Worm (Caenorhabditis elegans): ENCODE data around the gene F13E9.19.
A peak's percentile ranks its signal among the peaks of the same experiment; 100 is the strongest.

The F13E9.19 gene

ce11 chrIV:10913081-10913480 lies 13.9 kb downstream of the F13E9.19 start, which contains the start of gene ZK593.2:
ZK593.2 (plus strand) TSS chrIV:10913381.
- TF ChIP-seq M03D4.4 (tag; optimal IDR thresholded peaks at IDR 0.05) = no peak
- no peak for TF ChIP-seq mep-1 (tag; optimal IDR thresholded peaks at IDR 0.05)
- no peak for TF ChIP-seq nhr-12 (tag; optimal IDR thresholded peaks at IDR 0.05)
- TF ChIP-seq hlh-1 (tag; optimal IDR thresholded peaks at IDR 0.05) = no peak
- no peak for TF ChIP-seq ceh-43 (GFP tag; optimal IDR thresholded peaks at IDR 0.05)
- no peak for TF ChIP-seq nhr-2 (tag; optimal IDR thresholded peaks at IDR 0.05)
- TF ChIP-seq drap-1 (GFP tag; optimal IDR thresholded peaks at IDR 0.05) = no peak

- TF ChIP-seq hlh-1 (tag; optimal IDR thresholded peaks at IDR 0.05) = no peak
- no peak for TF ChIP-seq bed-3 (GFP tag; optimal IDR thresholded peaks at IDR 0.05)
- TF ChIP-seq ceh-39 (tag; optimal IDR thresholded peaks at IDR 0.05) = no peak
- no peak for TF ChIP-seq lsy-2 (tag; optimal IDR thresholded peaks at IDR 0.05)
- no peak for TF ChIP-seq ces-1 (GFP tag; optimal IDR thresholded peaks at IDR 0.05)
- TF ChIP-seq M03D4.4 (tag; optimal IDR thresholded peaks at IDR 0.05) = no peak
- no peak for TF ChIP-seq ztf-11 (tag; optimal IDR thresholded peaks at IDR 0.05)
- no peak for TF ChIP-seq nhr-237 (tag; optimal IDR thresholded peaks at IDR 0.05)
- TF ChIP-seq sem-2 (GFP tag; optimal IDR thresholded peaks at IDR 0.05) = no peak
- no peak for TF ChIP-seq lin-32 (GFP tag; optimal IDR thresholded peaks at IDR 0.05)
- TF ChIP-seq sptf-1 (tag; optimal IDR thresholded peaks at IDR 0.05) = no peak
- no peak for TF ChIP-seq nhr-76 (tag; optimal IDR thresholded peaks at IDR 0.05)
- no peak for TF ChIP-seq mab-5 (tag; optimal IDR thresholded peaks at IDR 0.05)
- TF ChIP-seq drap-1 (GFP tag; optimal IDR thresholded peaks at IDR 0.05) = no peak
- no peak for TF ChIP-seq zip-8 (tag; optimal IDR thresholded peaks at IDR 0.05)
Measured at ce11 chrIV:10915388-10915787, 16.2 kb downstream of the F13E9.19 start, which contains the start of gene ZK593.3. ZK593.3 (plus strand) TSS chrIV:10915688.

ce11 chrIV:10916134-10916533 lies 16.9 kb downstream of the F13E9.19 start:
- TF ChIP-seq lin-13 (tag; optimal IDR thresholded peaks at IDR 0.05) = no peak
- no peak for TF ChIP-seq blmp-1 (tag; optimal IDR thresholded peaks at IDR 0.05)
- no peak for TF ChIP-seq nhr-12 (tag; optimal IDR thresholded peaks at IDR 0.05)
- TF ChIP-seq zip-8 (tag; optimal IDR thresholded peaks at IDR 0.05) = no peak

ce11 chrIV:10918877-10919560 lies 19.8 kb downstream of the F13E9.19 start:
- TF ChIP-seq lsy-2 (tag; optimal IDR thresholded peaks at IDR 0.05) (peak; percentile 21), lin-32 (GFP tag; optimal IDR thresholded peaks at IDR 0.05) (no peak), tbx-8 (GFP tag; optimal IDR thresholded peaks at IDR 0.05) (no peak), nhr-12 (tag; optimal IDR thresholded peaks at IDR 0.05) (no peak), elt-3 (tag; optimal IDR thresholded peaks at IDR 0.05) (no peak), sem-2 (GFP tag; optimal IDR thresholded peaks at IDR 0.05) (no peak), unc-39 (tag; optimal IDR thresholded peaks at IDR 0.05) (no peak), mls-2 (tag; optimal IDR thresholded peaks at IDR 0.05) (peak; percentile 48), flh-1 (GFP tag; optimal IDR thresholded peaks at IDR 0.05) (no peak), ham-2 (GFP tag; optimal IDR thresholded peaks at IDR 0.05) (no peak), lin-13 (tag; optimal IDR thresholded peaks at IDR 0.05) (no peak), mab-5 (tag; optimal IDR thresholded peaks at IDR 0.05) (no peak), drap-1 (GFP tag; optimal IDR thresholded peaks at IDR 0.05) (no peak), bed-3 (GFP tag; optimal IDR thresholded peaks at IDR 0.05) (no peak), ceh-43 (GFP tag; optimal IDR thresholded peaks at IDR 0.05) (no peak), ceh-39 (tag; optimal IDR thresholded peaks at IDR 0.05) (peak; percentile 32), ces-1 (GFP tag; optimal IDR thresholded peaks at IDR 0.05) (peak; percentile 79), ztf-11 (tag; optimal IDR thresholded peaks at IDR 0.05) (no peak), pha-4 (tag; optimal IDR thresholded peaks at IDR 0.05) (peak; percentile 39), unc-62 (GFP tag; optimal IDR thresholded peaks at IDR 0.05) (peak; percentile 14), ceh-83 (GFP tag; optimal IDR thresholded peaks at IDR 0.05) (no peak), nhr-2 (tag; optimal IDR thresholded peaks at IDR 0.05) (no peak), hlh-1 (tag; optimal IDR thresholded peaks at IDR 0.05) (peak; percentile 45), sptf-1 (tag; optimal IDR thresholded peaks at IDR 0.05) (no peak), blmp-1 (tag; optimal IDR thresholded peaks at IDR 0.05) (no peak), zip-8 (tag; optimal IDR thresholded peaks at IDR 0.05) (no peak), nhr-237 (tag; optimal IDR thresholded peaks at IDR 0.05) (peak; percentile 20), nhr-28 (tag; optimal IDR thresholded peaks at IDR 0.05) (no peak), mep-1 (tag; optimal IDR thresholded peaks at IDR 0.05) (peak; percentile 40), elt-1 (tag; optimal IDR thresholded peaks at IDR 0.05; ENCODE audit: borderline replicate concordance, insufficient read depth) (peak; percentile 27), snpc-4 (tag; optimal IDR thresholded peaks at IDR 0.05) (no peak), cnd-1 (tag; optimal IDR thresholded peaks at IDR 0.05) (no peak), nhr-76 (tag; optimal IDR thresholded peaks at IDR 0.05) (no peak), unc-120 (tag; optimal IDR thresholded peaks at IDR 0.05; ENCODE audit: poor library complexity, severe bottlenecking) (peak; percentile 13), M03D4.4 (tag; optimal IDR thresholded peaks at IDR 0.05) (peak; percentile 30)

Data from whole organism, mixed stage, embryonic.